Fruit fly (Drosophila melanogaster) whole organism, embryonic: ENCODE measurements around the gene cac.
A peak's percentile ranks its signal among the peaks of the same experiment; 100 is the strongest.

ENCODE experiments used
- Atf-2 ChIP-seq: fragments of 200-800 bp; sonication (Bioruptor generic); optimal IDR thresholded peaks from 2 replicates; lab custom pipeline; 2016; ENCODE audit warnings: missing biosample characterization, missing genetic modification characterization
- Atf6 ChIP-seq: fragments of 200-800 bp; sonication (Bioruptor generic); IDR thresholded peaks from 2 replicates; pipeline ENCODE4 v1.3.6; 2022; ENCODE audit warnings: missing biosample characterization, missing genetic modification characterization
- BtbVII ChIP-seq: fragments of 200-800 bp; sonication (Bioruptor generic); optimal IDR thresholded peaks from 3 replicates; lab custom pipeline; 2017; ENCODE audit warnings: missing biosample characterization, mild to moderate bottlenecking, missing genetic modification characterization
- CG10147 ChIP-seq: fragments of 200-800 bp; sonication (Bioruptor generic); optimal IDR thresholded peaks from 2 replicates; lab custom pipeline; 2019; ENCODE audit warnings: missing biosample characterization, mild to moderate bottlenecking, missing genetic modification characterization, moderate library complexity
- CG10462 ChIP-seq: fragments of 200-800 bp; sonication (Bioruptor generic); optimal IDR thresholded peaks from 2 replicates; lab custom pipeline; 2016; ENCODE audit warnings: missing biosample characterization, missing genetic modification characterization
- CG11695 ChIP-seq: fragments of 200-800 bp; sonication (Bioruptor generic); IDR thresholded peaks from 3 replicates; pipeline ENCODE4 v1.3.6; 2022; ENCODE audit warnings: missing biosample characterization, missing genetic modification characterization
- CG13894 ChIP-seq: fragments of 200-800 bp; sonication (Bioruptor generic); optimal IDR thresholded peaks from 3 replicates; lab custom pipeline; 2018; ENCODE audit warnings: missing biosample characterization, mild to moderate bottlenecking, missing genetic modification characterization, moderate library complexity
- CG14710 ChIP-seq: fragments of 200-800 bp; sonication (Bioruptor generic); optimal IDR thresholded peaks from 3 replicates; lab custom pipeline; 2019; ENCODE audit warnings: missing biosample characterization, mild to moderate bottlenecking, missing genetic modification characterization, moderate library complexity
- CG18262 ChIP-seq: fragments of 200-800 bp; optimal IDR thresholded peaks from 3 replicates; lab custom pipeline; 2019; ENCODE audit warnings: missing biosample characterization, mild to moderate bottlenecking, missing genetic modification characterization, moderate library complexity
- CG2712 ChIP-seq: fragments of 200-800 bp; optimal IDR thresholded peaks from 3 replicates; lab custom pipeline; 2019; ENCODE audit warnings: missing biosample characterization, mild to moderate bottlenecking, missing genetic modification characterization, moderate library complexity
- CG30020 ChIP-seq: fragments of 200-800 bp; optimal IDR thresholded peaks from 2 replicates; lab custom pipeline; 2019; ENCODE audit warnings: missing biosample characterization, mild to moderate bottlenecking, missing genetic modification characterization, moderate library complexity
- CG31388 ChIP-seq: fragments of 200-800 bp; sonication (Bioruptor generic); optimal IDR thresholded peaks from 2 replicates; lab custom pipeline; 2016; ENCODE audit warnings: missing biosample characterization, missing genetic modification characterization
- CG34224 ChIP-seq: fragments of 200-800 bp; sonication (Bioruptor generic); IDR thresholded peaks from 3 replicates; pipeline ENCODE4 v1.3.6; 2022; ENCODE audit warnings: missing biosample characterization, missing genetic modification characterization; ENCODE audit not compliant: partially characterized antibody
- CG34422 ChIP-seq: fragments of 200-800 bp; sonication (Bioruptor generic); IDR thresholded peaks from 3 replicates; pipeline ENCODE4 v1.3.6; 2022; ENCODE audit warnings: missing biosample characterization, missing genetic modification characterization
- CG42726 ChIP-seq: fragments of 200-800 bp; sonication (Bioruptor generic); IDR thresholded peaks from 2 replicates; pipeline ENCODE4 v1.3.6; 2022; ENCODE audit warnings: missing biosample characterization, missing genetic modification characterization; ENCODE audit not compliant: partially characterized antibody
- CG43689 ChIP-seq: fragments of 200-800 bp; sonication (Bioruptor generic); IDR thresholded peaks from 2 replicates; pipeline ENCODE4 v1.3.6; 2022; ENCODE audit warnings: missing biosample characterization, missing genetic modification characterization
- CG6683 ChIP-seq: fragments of 200-800 bp; sonication (Bioruptor generic); optimal IDR thresholded peaks from 2 replicates; lab custom pipeline; 2017; ENCODE audit warnings: missing biosample characterization, mild to moderate bottlenecking, missing genetic modification characterization, missing genetic modification reagents
- CG9215 ChIP-seq: fragments of 200-800 bp; sonication (Bioruptor generic); IDR thresholded peaks from 2 replicates; pipeline ENCODE4 v1.3.6; 2022; ENCODE audit warnings: missing biosample characterization, missing genetic modification characterization
- Camta ChIP-seq: fragments of 200-800 bp; sonication (Bioruptor generic); optimal IDR thresholded peaks from 2 replicates; lab custom pipeline; 2016; ENCODE audit warnings: missing biosample characterization, missing genetic modification characterization
- CkIIα-i1 ChIP-seq: fragments of 200-800 bp; sonication (Bioruptor generic); IDR thresholded peaks from 2 replicates; pipeline ENCODE4 v1.3.6; 2022; ENCODE audit warnings: missing biosample characterization, missing genetic modification characterization
- CrebB ChIP-seq: fragments of 200-800 bp; sonication (Bioruptor generic); optimal IDR thresholded peaks from 3 replicates; lab custom pipeline; 2018; ENCODE audit warnings: missing biosample characterization, mild to moderate bottlenecking, missing genetic modification characterization
- Dek ChIP-seq: fragments of 200-800 bp; sonication (Bioruptor generic); optimal IDR thresholded peaks from 3 replicates; lab custom pipeline; 2019; ENCODE audit warnings: missing biosample characterization, mild to moderate bottlenecking, missing genetic modification characterization, moderate library complexity
- Dp ChIP-seq: fragments of 200-800 bp; sonication (Bioruptor generic); optimal IDR thresholded peaks from 2 replicates; lab custom pipeline; 2018; ENCODE audit warnings: missing biosample characterization, mild to moderate bottlenecking, missing genetic modification characterization, moderate library complexity
- Fer2 ChIP-seq: fragments of 200-800 bp; sonication (Bioruptor generic); optimal IDR thresholded peaks from 2 replicates; lab custom pipeline; 2018; ENCODE audit warnings: missing biosample characterization, mild to moderate bottlenecking, missing genetic modification characterization, moderate library complexity
- GATAe ChIP-seq: fragments of 200-800 bp; sonication (Bioruptor generic); conservative IDR thresholded peaks from 2 replicates; pipeline ENCODE4 v1.3.6; 2022; ENCODE audit warnings: missing biosample characterization, missing genetic modification characterization
- HLH4C ChIP-seq: fragments of 200-800 bp; sonication (Bioruptor generic); IDR thresholded peaks from 3 replicates; pipeline ENCODE4 v1.3.6; 2022; ENCODE audit warnings: missing biosample characterization, missing genetic modification characterization; ENCODE audit not compliant: partially characterized antibody
- HLHmδ ChIP-seq: fragments of 200-800 bp; sonication (Bioruptor generic); optimal IDR thresholded peaks from 2 replicates; lab custom pipeline; 2018; ENCODE audit warnings: missing biosample characterization, mild to moderate bottlenecking, missing genetic modification characterization, moderate library complexity
- Hmx ChIP-seq: fragments of 200-800 bp; sonication (Bioruptor generic); optimal IDR thresholded peaks from 2 replicates; lab custom pipeline; 2016; ENCODE audit warnings: missing biosample characterization, missing genetic modification characterization
- MESR4 ChIP-seq: fragments of 200-800 bp; sonication (Bioruptor generic); optimal IDR thresholded peaks from 2 replicates; lab custom pipeline; 2018; ENCODE audit warnings: missing biosample characterization, mild to moderate bottlenecking, missing genetic modification characterization, moderate library complexity
- NFAT ChIP-seq: fragments of 200-800 bp; sonication (Bioruptor generic); IDR thresholded peaks from 2 replicates; pipeline ENCODE4 v1.3.6; 2022; ENCODE audit warnings: missing biosample characterization, missing genetic modification characterization
- NfI ChIP-seq: fragments of 200-800 bp; sonication (Bioruptor generic); optimal IDR thresholded peaks from 3 replicates; lab custom pipeline; 2018; ENCODE audit warnings: missing biosample characterization, mild to moderate bottlenecking, missing genetic modification characterization, moderate library complexity
- Scr ChIP-seq: fragments of 200-800 bp; sonication (Bioruptor generic); IDR thresholded peaks from 2 replicates; pipeline ENCODE4 v1.3.6; 2022; ENCODE audit warnings: missing biosample characterization, missing genetic modification characterization; ENCODE audit not compliant: partially characterized antibody
- Six4 ChIP-seq: fragments of 200-800 bp; sonication (Bioruptor generic); optimal IDR thresholded peaks from 2 replicates; lab custom pipeline; 2016; ENCODE audit warnings: missing biosample characterization, missing genetic modification characterization
- ase ChIP-seq: fragments of 200-800 bp; sonication (Bioruptor generic); IDR thresholded peaks from 3 replicates; pipeline ENCODE4 v1.3.6; 2022; ENCODE audit warnings: missing biosample characterization, missing genetic modification characterization
- ato ChIP-seq: fragments of 200-800 bp; sonication (Bioruptor generic); IDR thresholded peaks from 2 replicates; pipeline ENCODE4 v1.3.6; 2022; ENCODE audit warnings: missing biosample characterization, missing genetic modification characterization; ENCODE audit not compliant: partially characterized antibody
- chm ChIP-seq: fragments of 200-800 bp; sonication (Bioruptor generic); IDR thresholded peaks from 2 replicates; pipeline ENCODE4 v1.3.6; 2022; ENCODE audit warnings: missing biosample characterization, missing genetic modification characterization
- grn ChIP-seq: fragments of 200-800 bp; sonication (Bioruptor generic); optimal IDR thresholded peaks from 3 replicates; lab custom pipeline; 2017; ENCODE audit warnings: missing biosample characterization, missing genetic modification characterization
- gt ChIP-seq: fragments of 200-800 bp; sonication (Bioruptor generic); IDR thresholded peaks from 2 replicates; pipeline ENCODE4 v1.3.6; 2022; ENCODE audit warnings: missing biosample characterization, missing genetic modification characterization
- h ChIP-seq: fragments of >200 bp; optimal IDR thresholded peaks from 2 replicates; lab custom pipeline; 2017
- ham ChIP-seq: fragments of 200-800 bp; sonication (Bioruptor generic); IDR thresholded peaks from 2 replicates; pipeline ENCODE4 v1.3.6; 2022; ENCODE audit warnings: missing biosample characterization, missing genetic modification characterization
- lilli ChIP-seq: fragments of 200-800 bp; sonication (Bioruptor generic); optimal IDR thresholded peaks from 3 replicates; lab custom pipeline; 2016; ENCODE audit warnings: missing biosample characterization, missing genetic modification characterization
- oc ChIP-seq: fragments of 200-800 bp; sonication (Bioruptor generic); optimal IDR thresholded peaks from 2 replicates; lab custom pipeline; 2018; ENCODE audit warnings: missing biosample characterization, mild to moderate bottlenecking, missing genetic modification characterization, moderate library complexity
- odd ChIP-seq: fragments of 200-800 bp; sonication (Bioruptor generic); optimal IDR thresholded peaks from 2 replicates; lab custom pipeline; 2017; ENCODE audit warnings: missing biosample characterization, mild to moderate bottlenecking, missing genetic modification characterization
- psq ChIP-seq: fragments of 200-800 bp; sonication (Bioruptor generic); optimal IDR thresholded peaks from 2 replicates; lab custom pipeline; 2017; ENCODE audit warnings: missing biosample characterization, missing genetic modification characterization
- sd ChIP-seq: fragments of 200-800 bp; sonication (Bioruptor generic); optimal IDR thresholded peaks from 3 replicates; lab custom pipeline; 2018; ENCODE audit warnings: missing biosample characterization, mild to moderate bottlenecking, missing genetic modification characterization, moderate library complexity
- slbo ChIP-seq: fragments of 200-800 bp; sonication (Bioruptor generic); IDR thresholded peaks from 2 replicates; pipeline ENCODE4 v1.3.6; 2022; ENCODE audit warnings: missing biosample characterization, missing genetic modification characterization
- zen ChIP-seq: fragments of 200-800 bp; sonication (Bioruptor generic); optimal IDR thresholded peaks from 3 replicates; lab custom pipeline; 2018; ENCODE audit warnings: missing biosample characterization, mild to moderate bottlenecking, missing genetic modification characterization, moderate library complexity
- zf30C ChIP-seq: fragments of 200-800 bp; sonication (Bioruptor generic); optimal IDR thresholded peaks from 3 replicates; lab custom pipeline; 2018; ENCODE audit warnings: missing biosample characterization, mild to moderate bottlenecking, missing genetic modification characterization

The cac gene

DNA sequence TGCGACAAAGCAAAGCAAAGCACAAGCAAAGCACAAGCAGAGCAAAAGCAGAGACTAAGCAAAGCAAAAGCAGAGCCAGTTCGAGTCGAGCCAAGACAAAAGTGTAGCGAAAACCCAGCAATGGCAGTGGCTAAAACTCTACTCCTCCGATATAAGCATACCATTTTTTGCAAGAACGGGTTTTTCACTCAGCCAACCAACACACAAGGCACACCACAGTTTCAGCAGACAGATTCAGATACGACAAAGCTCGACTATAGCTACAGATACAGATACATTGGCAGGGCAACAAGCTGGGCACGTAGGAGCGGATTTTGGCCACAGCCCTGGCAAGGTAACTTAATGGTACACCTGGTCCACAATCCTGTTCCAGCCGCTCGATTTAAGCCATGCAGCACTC, 71.3 kb downstream of the cac start (continued):
- TF ChIP-seq CG13894 (tag; lab: Kevin White, UChicago) = peak; percentile 8
- TF ChIP-seq CG34224 (GFP tag; lab: Robert Waterston, UW) = no peak
- no peak for TF ChIP-seq chm (GFP tag; lab: Robert Waterston, UW)
- no peak for TF ChIP-seq Scr (GFP tag; lab: Robert Waterston, UW)
- no peak for TF ChIP-seq CG10147 (GFP tag; lab: Kevin White, UChicago)
- TF ChIP-seq slbo (GFP tag; lab: Robert Waterston, UW) = no peak
- no peak for TF ChIP-seq CG31388 (GFP tag; lab: Kevin White, UChicago)
- TF ChIP-seq NfI (GFP tag; lab: Kevin White, UChicago) = no peak

DNA sequence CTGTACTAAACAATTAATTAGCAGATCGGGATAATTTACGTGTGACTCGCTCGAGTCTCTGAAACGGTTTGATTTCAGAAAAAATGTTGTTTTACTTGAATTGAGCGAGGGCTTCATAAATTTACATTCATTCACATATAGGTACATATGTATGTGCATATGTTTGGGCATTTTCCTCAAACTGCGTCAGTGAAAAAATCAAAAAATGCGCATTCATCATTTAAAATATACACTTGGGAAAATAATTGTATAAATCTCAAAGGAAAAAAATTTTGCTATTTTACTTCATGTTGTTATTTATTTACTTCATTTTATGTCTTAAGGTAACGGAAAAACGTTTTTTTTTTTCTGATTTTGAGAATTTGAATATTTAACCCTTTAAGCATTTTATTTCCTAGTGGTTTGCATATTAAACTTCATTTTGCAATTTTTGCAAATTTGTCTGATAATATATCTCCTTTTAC, 78.0 kb downstream of the cac start, which contains the start of gene CG43156:
TSS of gene CG43156 (minus strand) at position 51 of the 464 bp plus-strand sequence.
- TF ChIP-seq CG11695 (GFP tag; lab: Robert Waterston, UW) (0 out of 3 replicates have a peak, but pooled peaks have one; percentile 7), CG18262 (tag; lab: Kevin White, UChicago) (no peak)

DNA sequence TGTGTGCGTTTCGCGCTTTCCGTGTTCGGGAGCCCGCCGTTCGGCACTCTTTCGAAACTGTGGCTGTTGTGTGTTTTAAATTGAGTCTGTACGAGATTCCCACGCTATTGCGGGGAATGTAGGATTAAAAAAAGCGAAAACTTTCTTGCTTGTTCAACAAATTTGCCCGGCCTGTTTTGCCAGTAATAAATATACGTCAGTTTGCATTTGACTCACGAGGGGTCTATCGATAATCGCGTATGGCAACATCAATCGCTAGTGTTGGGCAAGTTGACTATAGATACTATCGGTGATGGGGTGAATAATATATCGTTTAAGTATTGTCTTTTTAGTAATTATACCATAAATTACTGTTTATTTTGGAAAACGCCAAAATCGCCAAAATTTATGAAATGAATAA, 79.7 kb downstream of the cac start, which contains the start of gene Upf1:
TSS of gene Upf1 (minus strand) at position 228 of the 400 bp plus-strand sequence.
- TF ChIP-seq HLH4C (GFP tag; lab: Robert Waterston, UW) = peak; percentile 87
- TF ChIP-seq CG6683 = no peak
- TF ChIP-seq CG9215 (GFP tag; lab: Robert Waterston, UW) = no peak
- TF ChIP-seq CG30020 (tag; lab: Kevin White, UChicago) = peak; percentile 49
- peak; percentile 26; the same call in 2 of the 3 replicates for TF ChIP-seq CG34422
- TF ChIP-seq CG14710 (tag; lab: Kevin White, UChicago) = peak; percentile 46
- TF ChIP-seq Fer2 (tag; lab: Kevin White, UChicago) = no peak
- TF ChIP-seq gt (GFP tag; lab: Robert Waterston, UW) = no peak
- no peak for TF ChIP-seq Atf6 (GFP tag; lab: Robert Waterston, UW)
- TF ChIP-seq oc (tag; lab: Kevin White, UChicago) = no peak
- TF ChIP-seq odd (GFP tag; lab: Kevin White, UChicago) = no peak
- TF ChIP-seq ato = peak; percentile 77
- no peak for TF ChIP-seq CkIIα-i1 (GFP tag; lab: Robert Waterston, UW)
- peak; percentile 59 for TF ChIP-seq MESR4 (GFP tag; lab: Kevin White, UChicago)
- TF ChIP-seq CrebB (tag; lab: Kevin White, UChicago) = no peak
- TF ChIP-seq GATAe = no peak
- TF ChIP-seq NFAT (GFP tag; lab: Robert Waterston, UW) = no peak
- no peak for TF ChIP-seq ham (GFP tag; lab: Robert Waterston, UW)
- TF ChIP-seq psq (GFP tag; lab: Kevin White, UChicago) = no peak
- no peak for TF ChIP-seq Hmx (GFP tag; lab: Kevin White, UChicago)
- TF ChIP-seq h (lab: Kevin White, UChicago) = no peak
- TF ChIP-seq zf30C (GFP tag; lab: Kevin White, UChicago) = no peak
- no peak for TF ChIP-seq CG10462 (GFP tag; lab: Kevin White, UChicago)
- TF ChIP-seq ase (GFP tag; lab: Robert Waterston, UW) = no peak
- no peak for TF ChIP-seq zen (tag; lab: Kevin White, UChicago)
- TF ChIP-seq Dp (GFP tag; lab: Kevin White, UChicago) = peak; percentile 19
- no peak for TF ChIP-seq Atf-2 (GFP tag; lab: Kevin White, UChicago)
- TF ChIP-seq CG43689 (GFP tag; lab: Robert Waterston, UW) = no peak
- TF ChIP-seq grn (GFP tag; lab: Kevin White, UChicago) = no peak
- no peak for TF ChIP-seq Six4 (GFP tag; lab: Kevin White, UChicago)
- no peak for TF ChIP-seq CG2712 (tag; lab: Kevin White, UChicago)
- peak; percentile 88 for TF ChIP-seq CG42726 (GFP tag; lab: Robert Waterston, UW)
- no peak for TF ChIP-seq sd (tag; lab: Kevin White, UChicago)
- TF ChIP-seq HLHmδ (GFP tag; lab: Kevin White, UChicago) = no peak
- no peak for TF ChIP-seq lilli (GFP tag; lab: Kevin White, UChicago)
- TF ChIP-seq Camta = no peak
- TF ChIP-seq Dek = no peak
- TF ChIP-seq BtbVII = no peak
